ENCODE assay signal across 1 fruit fly cellular context in the genomic region with DNA sequence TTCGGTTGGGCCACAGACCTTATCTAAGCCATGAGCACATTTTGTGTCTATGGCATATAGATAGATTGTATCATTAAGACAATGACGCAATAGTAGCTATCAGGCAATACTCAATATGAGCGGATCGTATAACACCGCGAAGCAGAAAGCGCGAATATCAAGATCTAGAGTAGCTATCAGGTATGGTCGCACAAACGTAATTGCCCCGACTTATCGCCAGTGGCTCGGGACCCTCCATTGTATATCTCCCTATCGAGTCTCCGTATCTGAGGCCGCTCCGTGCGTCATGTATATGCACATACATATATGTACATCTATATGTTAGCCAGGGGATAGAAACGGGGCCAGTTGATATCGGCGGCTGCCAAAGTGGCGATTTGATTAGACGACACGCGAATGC.
TF ChIP-seq lines count a peak whose summit lies in the region.

No protein-coding gene starts in this region.

TF ChIP-seq in whole organism, embryonic, 481 proteins besides CTCF, POLR2A, EP300 and RAD21 (continued from another document):
- TF ChIP-seq Dfd (GFP tag; optimal IDR thresholded peaks at IDR 0.05; lab: Kevin White, UChicago), result no peak
- TF ChIP-seq grn (GFP tag; optimal IDR thresholded peaks at IDR 0.05; lab: Kevin White, UChicago), result peak; percentile 99
- TF ChIP-seq Hmx (GFP tag; optimal IDR thresholded peaks at IDR 0.05; lab: Kevin White, UChicago), result no peak
- no peak for TF ChIP-seq Dad (GFP tag; optimal IDR thresholded peaks at IDR 0.05; lab: Kevin White, UChicago)
- TF ChIP-seq CG11696 (GFP tag; IDR thresholded peaks at IDR 0.05; lab: Robert Waterston, UW), result no peak
- no peak for TF ChIP-seq ftz-f1 (GFP tag; optimal IDR thresholded peaks at IDR 0.05; lab: Kevin White, UChicago)
- TF ChIP-seq tna (GFP tag; IDR thresholded peaks at IDR 0.05; lab: Robert Waterston, UW; ENCODE audit: partially characterized antibody), result no peak
- TF ChIP-seq jing (GFP tag; optimal IDR thresholded peaks at IDR 0.05; lab: Kevin White, UChicago), result no peak
- TF ChIP-seq NFAT (GFP tag; IDR thresholded peaks at IDR 0.05; lab: Robert Waterston, UW), result no peak
- TF ChIP-seq CG12236 (GFP tag; optimal IDR thresholded peaks at IDR 0.05; lab: Kevin White, UChicago), result no peak
- no peak for TF ChIP-seq Xbp1 (GFP tag; optimal IDR thresholded peaks at IDR 0.05; lab: Kevin White, UChicago)
- TF ChIP-seq Hey (tag; optimal IDR thresholded peaks at IDR 0.05; lab: Kevin White, UChicago), result peak; percentile 13
- no peak for TF ChIP-seq NfI (GFP tag; optimal IDR thresholded peaks at IDR 0.05; lab: Kevin White, UChicago)
- peak; percentile 45 for TF ChIP-seq gro (GFP tag; optimal IDR thresholded peaks at IDR 0.05; lab: Kevin White, UChicago)
- TF ChIP-seq D19B (GFP tag; optimal IDR thresholded peaks at IDR 0.05; lab: Kevin White, UChicago), result no peak
- no peak for TF ChIP-seq Nf-YA (GFP tag; IDR thresholded peaks at IDR 0.05; lab: Robert Waterston, UW)
- peak; percentile 38 for TF ChIP-seq CG18599 (GFP tag; optimal IDR thresholded peaks at IDR 0.05; lab: Kevin White, UChicago)
- TF ChIP-seq CG8388 (GFP tag; optimal IDR thresholded peaks at IDR 0.05; lab: Kevin White, UChicago), result no peak
- no peak for TF ChIP-seq pnt (GFP tag; optimal IDR thresholded peaks at IDR 0.05; lab: Kevin White, UChicago)
- no peak for TF ChIP-seq PHDP (tag; optimal IDR thresholded peaks at IDR 0.05; lab: Kevin White, UChicago)
- peak; percentile 28 for TF ChIP-seq cwo (GFP tag; optimal IDR thresholded peaks at IDR 0.05; lab: Kevin White, UChicago)
- no peak for TF ChIP-seq Deaf1 (tag; optimal IDR thresholded peaks at IDR 0.05; lab: Kevin White, UChicago)
- TF ChIP-seq CG10462 (GFP tag; optimal IDR thresholded peaks at IDR 0.05; lab: Kevin White, UChicago), result no peak
- TF ChIP-seq bigmax (GFP tag; optimal IDR thresholded peaks at IDR 0.05; lab: Kevin White, UChicago), result no peak
- TF ChIP-seq unc-4 (GFP tag; IDR thresholded peaks at IDR 0.05; lab: Robert Waterston, UW; ENCODE audit: partially characterized antibody), result no peak
- TF ChIP-seq zen (tag; optimal IDR thresholded peaks at IDR 0.05; lab: Kevin White, UChicago), result no peak
- TF ChIP-seq CG12219 (GFP tag; optimal IDR thresholded peaks at IDR 0.05; lab: Kevin White, UChicago), result no peak
- TF ChIP-seq Lpt (GFP tag; optimal IDR thresholded peaks at IDR 0.05; lab: Kevin White, UChicago), result no peak
- no peak for TF ChIP-seq CG10654 (GFP tag; optimal IDR thresholded peaks at IDR 0.05; lab: Kevin White, UChicago)
- TF ChIP-seq CG34376 (GFP tag; optimal IDR thresholded peaks at IDR 0.05; lab: Kevin White, UChicago), result peak; percentile 95
- no peak for TF ChIP-seq ash1 (GFP tag; optimal IDR thresholded peaks at IDR 0.05; lab: Kevin White, UChicago)
- peak; percentile 6 for TF ChIP-seq Med (GFP tag; lab: Kevin White, UChicago)
- TF ChIP-seq CG9727 (GFP tag; optimal IDR thresholded peaks at IDR 0.05; lab: Kevin White, UChicago), result no peak
- no peak for TF ChIP-seq CG1792 (GFP tag; optimal IDR thresholded peaks at IDR 0.05; lab: Kevin White, UChicago)
- no peak for TF ChIP-seq CG11398 (GFP tag; optimal IDR thresholded peaks at IDR 0.05; lab: Kevin White, UChicago)
- TF ChIP-seq HLH54F (GFP tag; optimal IDR thresholded peaks at IDR 0.05; lab: Kevin White, UChicago), result no peak
- TF ChIP-seq GATAe (GFP tag; conservative IDR thresholded peaks at IDR 0.05; lab: Robert Waterston, UW), result peak; percentile 71
- TF ChIP-seq E2f2 (GFP tag; IDR thresholded peaks at IDR 0.05; lab: Robert Waterston, UW), result no peak
- no peak for TF ChIP-seq CG16779 (GFP tag; IDR thresholded peaks at IDR 0.05; lab: Robert Waterston, UW)
- no peak for TF ChIP-seq peb (GFP tag; IDR thresholded peaks at IDR 0.05; lab: Robert Waterston, UW)
- peak; percentile 96 for TF ChIP-seq mirr (GFP tag; optimal IDR thresholded peaks at IDR 0.05; lab: Kevin White, UChicago)
- TF ChIP-seq yki (optimal IDR thresholded peaks at IDR 0.05; lab: Kevin White, UChicago), result no peak
- no peak for TF ChIP-seq otp (GFP tag; IDR thresholded peaks at IDR 0.05; lab: Robert Waterston, UW)
- TF ChIP-seq zfh2 (GFP tag; optimal IDR thresholded peaks at IDR 0.05; lab: Kevin White, UChicago), result no peak
- TF ChIP-seq tin (GFP tag; optimal IDR thresholded peaks at IDR 0.05; lab: Kevin White, UChicago), result no peak
- TF ChIP-seq exex (tag; optimal IDR thresholded peaks at IDR 0.05; lab: Kevin White, UChicago), result peak; percentile 97
- TF ChIP-seq CG13894 (tag; optimal IDR thresholded peaks at IDR 0.05; lab: Kevin White, UChicago), result no peak
- no peak for TF ChIP-seq Side (GFP tag; optimal IDR thresholded peaks at IDR 0.05; lab: Kevin White, UChicago)
- peak; percentile 53 for TF ChIP-seq CG10431 (GFP tag; optimal IDR thresholded peaks at IDR 0.05; lab: Kevin White, UChicago)
- TF ChIP-seq CG6689 (GFP tag; IDR thresholded peaks at IDR 0.05; lab: Robert Waterston, UW), result no peak
- no peak for TF ChIP-seq CG3726 (GFP tag; IDR thresholded peaks at IDR 0.05; lab: Robert Waterston, UW)
- peak in 1 of 2 experiments; percentile 75 for TF ChIP-seq Pdp1 (GFP tag; optimal IDR thresholded peaks at IDR 0.05; lab: Kevin White, UChicago)
- TF ChIP-seq rib (GFP tag; IDR thresholded peaks at IDR 0.05; lab: Robert Waterston, UW), result 0 out of 2 replicates have a peak, but pooled peaks have one; percentile 17
- TF ChIP-seq BtbVII (GFP tag; optimal IDR thresholded peaks at IDR 0.05; lab: Kevin White, UChicago), result peak; percentile 93
- no peak for TF ChIP-seq NK7.1 (GFP tag; optimal IDR thresholded peaks at IDR 0.05; lab: Kevin White, UChicago)
- no peak for TF ChIP-seq Hr39 (optimal IDR thresholded peaks at IDR 0.05; lab: Kevin White, UChicago)
- no peak for TF ChIP-seq tll (GFP tag; optimal IDR thresholded peaks at IDR 0.05; lab: Kevin White, UChicago)
- TF ChIP-seq lab (GFP tag; optimal IDR thresholded peaks at IDR 0.05; lab: Kevin White, UChicago), result peak; percentile 2
- TF ChIP-seq Hsf (GFP tag; optimal IDR thresholded peaks at IDR 0.05; lab: Kevin White, UChicago), result no peak
